Fruit fly (Drosophila melanogaster) whole organism, adult: ENCODE measurements around the gene CG17544.

ENCODE experiments used
- CG11617 ChIP-seq: fragments of 200-800 bp; sonication (Bioruptor generic); optimal IDR thresholded peaks from 2 replicates; lab custom pipeline; 2017; ENCODE audit warnings: mild to moderate bottlenecking, missing biosample characterization, missing genetic modification reagents, missing genetic modification characterization
- CG12768 ChIP-seq: fragments of 200-800 bp; sonication (Bioruptor generic); optimal IDR thresholded peaks from 2 replicates; lab custom pipeline; 2017; ENCODE audit warnings: missing biosample characterization, missing genetic modification characterization, mild to moderate bottlenecking, moderate library complexity, missing genetic modification reagents
- CG14711 ChIP-seq: fragments of 200-800 bp; sonication (Bioruptor generic); optimal IDR thresholded peaks from 2 replicates; lab custom pipeline; 2018; ENCODE audit warnings: missing biosample characterization, mild to moderate bottlenecking, missing genetic modification characterization, moderate library complexity
- CG1620 ChIP-seq: fragments of 200-800 bp; sonication (Bioruptor generic); optimal IDR thresholded peaks from 2 replicates; lab custom pipeline; 2016; ENCODE audit warnings: missing biosample characterization, missing genetic modification characterization
- CG33017 ChIP-seq: fragments of 200-800 bp; sonication (Bioruptor generic); optimal IDR thresholded peaks from 2 replicates; lab custom pipeline; 2018; ENCODE audit warnings: missing biosample characterization, mild to moderate bottlenecking, missing genetic modification characterization, moderate library complexity
- CG5204 ChIP-seq: fragments of 200-800 bp; sonication (Bioruptor generic); optimal IDR thresholded peaks from 2 replicates; lab custom pipeline; 2016; ENCODE audit warnings: missing biosample characterization, missing genetic modification characterization
- CG7045 ChIP-seq: fragments of 200-800 bp; sonication (Bioruptor generic); optimal IDR thresholded peaks from 2 replicates; lab custom pipeline; 2017; ENCODE audit warnings: missing biosample characterization, mild to moderate bottlenecking, missing genetic modification characterization
- CG7101 ChIP-seq: fragments of 200-800 bp; sonication (Bioruptor generic); optimal IDR thresholded peaks from 2 replicates; lab custom pipeline; 2018; ENCODE audit warnings: missing biosample characterization, mild to moderate bottlenecking, missing genetic modification characterization, moderate library complexity
- Clk ChIP-seq: fragments of 200-800 bp; sonication (Bioruptor generic); optimal IDR thresholded peaks from 2 replicates; lab custom pipeline; 2017; ENCODE audit warnings: missing biosample characterization, missing genetic modification characterization
- Crg-1 ChIP-seq: fragments of 200-800 bp; sonication (Bioruptor generic); optimal IDR thresholded peaks from 2 replicates; lab custom pipeline; 2016; ENCODE audit warnings: missing biosample characterization, missing genetic modification characterization
- Hr96 ChIP-seq: fragments of 200-800 bp; sonication (Bioruptor generic); optimal IDR thresholded peaks from 2 replicates; lab custom pipeline; 2016; ENCODE audit warnings: missing biosample characterization, missing genetic modification characterization
- Mnt ChIP-seq: fragments of 200-800 bp; sonication (Bioruptor generic); optimal IDR thresholded peaks from 2 replicates; lab custom pipeline; 2016; ENCODE audit warnings: missing biosample characterization, mild to moderate bottlenecking, missing genetic modification characterization
- bab1 ChIP-seq: fragments of 200-800 bp; sonication (Bioruptor generic); optimal IDR thresholded peaks from 3 replicates; lab custom pipeline; 2019; ENCODE audit warnings: missing biosample characterization, mild to moderate bottlenecking, missing genetic modification characterization, moderate library complexity
- cic ChIP-seq: fragments of 200-800 bp; sonication (Bioruptor generic); optimal IDR thresholded peaks from 2 replicates; lab custom pipeline; 2017; ENCODE audit warnings: missing biosample characterization, mild to moderate bottlenecking, missing genetic modification characterization, moderate library complexity
- cnc ChIP-seq, 2 experiments: fragments of >200 bp; optimal IDR thresholded peaks; 2 replicates each; lab custom pipeline; 2017
- kay ChIP-seq: fragments of 200-800 bp; sonication (Bioruptor generic); peaks from one replicate; lab custom pipeline; 2016; ENCODE audit warnings: missing biosample characterization, missing genetic modification characterization, borderline replicate concordance
- ovo ChIP-seq: fragments of 200-800 bp; sonication (Bioruptor generic); optimal IDR thresholded peaks from 2 replicates; lab custom pipeline; 2016; ENCODE audit warnings: missing biosample characterization, missing genetic modification characterization
- pad ChIP-seq: fragments of 200-800 bp; sonication (Bioruptor generic); optimal IDR thresholded peaks from 3 replicates; lab custom pipeline; 2017; ENCODE audit warnings: missing biosample characterization, missing genetic modification characterization, mild to moderate bottlenecking, moderate library complexity, missing genetic modification reagents
- tj ChIP-seq: fragments of 200-800 bp; sonication (Bioruptor generic); optimal IDR thresholded peaks from 3 replicates; lab custom pipeline; 2017; ENCODE audit warnings: missing biosample characterization, mild to moderate bottlenecking, missing genetic modification characterization, moderate library complexity
- toe ChIP-seq: fragments of 200-800 bp; sonication (Bioruptor generic); optimal IDR thresholded peaks from 2 replicates; lab custom pipeline; 2016; ENCODE audit warnings: missing biosample characterization, missing genetic modification characterization

Gene CG17544

dm6 chr2L:19440285-19440684 is 42.0 kb upstream of the CG17544 start:
- TF ChIP-seq CG7045 (GFP tag; lab: Kevin White, UChicago) (no peak), kay (GFP tag; lab: Kevin White, UChicago) (peak; percentile 94)

dm6 chr2L:19439598-19440230 is 41.4 kb upstream of the CG17544 start:
- TF ChIP-seq Hr96 (no peak), CG1620 (GFP tag; lab: Kevin White, UChicago) (peak; percentile 5), CG7101 (tag; lab: Kevin White, UChicago) (peak; percentile 22)

DNA sequence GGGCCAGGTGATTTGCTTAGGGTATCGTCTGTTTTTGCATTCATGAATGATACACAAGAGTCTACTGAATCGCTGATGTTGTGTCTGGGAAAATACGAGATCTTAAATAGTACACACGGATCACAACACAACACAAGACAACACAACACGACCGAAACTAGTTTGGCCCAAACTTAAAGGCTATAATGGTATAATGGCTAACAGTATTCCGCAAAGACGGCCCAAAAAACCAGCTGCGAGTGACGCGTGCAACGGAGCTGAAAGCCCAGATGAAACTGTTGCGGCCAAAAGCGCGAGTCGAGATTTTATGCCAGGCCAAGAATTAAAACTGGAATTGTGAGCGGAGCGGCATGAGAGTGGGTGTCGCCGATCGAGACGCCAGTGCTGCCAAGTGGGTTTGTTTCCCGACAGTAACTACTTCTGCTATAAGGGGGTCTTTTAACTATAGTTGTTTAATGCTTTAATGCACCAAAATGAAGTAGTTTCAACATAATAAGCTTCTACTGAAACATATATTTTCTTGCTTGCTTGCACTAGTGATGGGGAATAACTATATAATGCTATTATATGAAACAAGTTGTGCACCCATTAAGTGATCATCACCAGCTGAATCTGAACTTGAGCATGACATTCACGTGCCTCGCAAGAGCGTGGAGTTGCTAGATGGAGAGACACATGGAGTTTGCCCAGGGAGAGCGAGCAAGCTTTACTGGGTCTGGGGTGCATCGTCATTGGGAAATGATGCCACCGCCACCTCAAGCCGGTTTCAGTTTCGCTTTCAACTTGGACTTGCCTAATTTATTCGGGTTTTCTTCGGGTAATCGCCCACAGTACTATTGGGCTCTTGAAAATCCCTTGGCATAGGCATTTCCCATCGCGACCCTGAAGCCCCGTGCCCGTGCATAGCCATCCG is 40.6 kb upstream of the CG17544 start:
- no peak for TF ChIP-seq CG5204
- no peak for TF ChIP-seq CG7101 (tag; lab: Kevin White, UChicago)
- no peak for TF ChIP-seq CG1620 (GFP tag; lab: Kevin White, UChicago)
- no peak for TF ChIP-seq toe (GFP tag; lab: Kevin White, UChicago)
- TF ChIP-seq Mnt (GFP tag; lab: Kevin White, UChicago): no peak
- no peak for TF ChIP-seq Hr96

- TF ChIP-seq pad (GFP tag; lab: Kevin White, UChicago) (peak; percentile 26), CG14711 (tag; lab: Kevin White, UChicago) (peak; percentile 10), toe (GFP tag; lab: Kevin White, UChicago) (peak; percentile 6), CG11617 (GFP tag; lab: Kevin White, UChicago) (peak; percentile 40), CG12768 (peak; percentile 11), ovo (GFP tag; lab: Kevin White, UChicago) (peak; percentile 34), CG7045 (GFP tag; lab: Kevin White, UChicago) (peak; percentile 57), cic (GFP tag; lab: Kevin White, UChicago) (peak; percentile 89), Hr96 (no peak), Mnt (GFP tag; lab: Kevin White, UChicago) (no peak), CG7101 (tag; lab: Kevin White, UChicago) (peak; percentile 72), CG33017 (tag; lab: Kevin White, UChicago) (peak; percentile 66), kay (GFP tag; lab: Kevin White, UChicago) (no peak), bab1 (GFP tag; lab: Kevin White, UChicago) (no peak)
Measured at dm6 chr2L:19434260-19434659, 36.0 kb upstream of the CG17544 start.

dm6 chr2L:19433292-19433691 is 35.0 kb upstream of the CG17544 start:
- TF ChIP-seq toe (GFP tag; lab: Kevin White, UChicago) (peak; percentile 64), CG1620 (GFP tag; lab: Kevin White, UChicago) (no peak), Mnt (GFP tag; lab: Kevin White, UChicago) (peak; percentile 25), kay (GFP tag; lab: Kevin White, UChicago) (peak; percentile 85), CG5204 (peak; percentile 52), ovo (GFP tag; lab: Kevin White, UChicago) (peak; percentile 3), CG14711 (tag; lab: Kevin White, UChicago) (peak; percentile 60), pad (GFP tag; lab: Kevin White, UChicago) (peak; percentile 33), Crg-1 (GFP tag; lab: Kevin White, UChicago) (peak; percentile 20), cnc (optimal IDR thresholded peaks at IDR 0.05; lab: Kevin White, UChicago) (no peak), Clk (GFP tag; lab: Kevin White, UChicago) (peak; percentile 31), tj (GFP tag; lab: Kevin White, UChicago) (peak; percentile 67), CG7101 (tag; lab: Kevin White, UChicago) (peak; percentile 62), Hr96 (peak; percentile 60), bab1 (GFP tag; lab: Kevin White, UChicago) (peak; percentile 2), CG7045 (GFP tag; lab: Kevin White, UChicago) (peak; percentile 31), cic (GFP tag; lab: Kevin White, UChicago) (peak; percentile 36), CG33017 (tag; lab: Kevin White, UChicago) (peak; percentile 71), CG12768 (peak; percentile 76), CG11617 (GFP tag; lab: Kevin White, UChicago) (peak; percentile 20)

DNA sequence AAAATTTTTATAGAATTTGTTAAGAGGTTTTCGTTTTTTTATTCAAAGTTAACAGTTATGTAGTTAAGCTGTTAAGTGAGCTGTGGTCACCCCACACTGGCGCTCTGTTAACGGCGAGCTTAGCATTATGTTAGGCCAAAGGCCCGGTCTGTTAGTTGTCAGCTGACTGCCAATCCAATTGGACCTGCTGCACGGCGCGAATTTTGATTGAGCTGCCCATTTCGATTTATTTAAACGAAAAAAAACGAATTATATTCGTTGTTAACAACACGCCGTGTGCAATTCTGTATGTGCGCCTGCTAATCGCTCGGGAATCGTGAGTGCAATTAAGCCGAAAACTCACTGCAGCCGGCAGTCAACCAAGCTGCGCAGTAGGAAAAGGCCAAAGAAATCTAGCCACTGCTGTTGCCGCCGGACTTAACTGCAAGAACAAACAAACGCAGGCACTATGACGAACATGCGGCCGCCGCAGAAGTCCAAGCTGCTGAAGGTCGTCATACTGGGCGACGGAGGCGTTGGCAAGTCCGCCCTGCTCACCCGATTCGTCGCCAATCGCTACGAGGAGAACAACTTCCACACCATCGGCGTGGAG is 34.2 kb upstream of the CG17544 start, which contains the start of gene Rab9:
Gene Rab9, plus strand, starts transcription at position 151 of the 592 bp plus-strand sequence.
- TF ChIP-seq tj (GFP tag; lab: Kevin White, UChicago) (peak; percentile 45), toe (GFP tag; lab: Kevin White, UChicago) (no peak), CG33017 (tag; lab: Kevin White, UChicago) (peak; percentile 46), Clk (GFP tag; lab: Kevin White, UChicago) (no peak), CG1620 (GFP tag; lab: Kevin White, UChicago) (no peak), Mnt (GFP tag; lab: Kevin White, UChicago) (peak; percentile 66), cic (GFP tag; lab: Kevin White, UChicago) (peak; percentile 73), Crg-1 (GFP tag; lab: Kevin White, UChicago) (peak; percentile 9), Hr96 (no peak), bab1 (GFP tag; lab: Kevin White, UChicago) (peak; percentile 73), kay (GFP tag; lab: Kevin White, UChicago) (no peak), CG7101 (tag; lab: Kevin White, UChicago) (peak; percentile 26), CG12768 (peak; percentile 64), ovo (GFP tag; lab: Kevin White, UChicago) (no peak), CG14711 (tag; lab: Kevin White, UChicago) (peak; percentile 12), CG11617 (GFP tag; lab: Kevin White, UChicago) (no peak), CG5204 (no peak), pad (GFP tag; lab: Kevin White, UChicago) (no peak), CG7045 (GFP tag; lab: Kevin White, UChicago) (no peak), cnc (optimal IDR thresholded peaks at IDR 0.05; lab: Kevin White, UChicago) (no peak)
